Fruit fly (Drosophila melanogaster) whole organism, pupa: Measurements from ENCODE around the gene Jhbp13.

ENCODE experiments used
- CG10348 ChIP-seq: fragments of 200-800 bp; sonication (Bioruptor generic); IDR thresholded peaks from 2 replicates; pipeline ENCODE4 v1.3.6; 2022; ENCODE audit warnings: missing biosample characterization, missing genetic modification characterization
- CG12605 ChIP-seq: fragments of 200-800 bp; sonication (Bioruptor generic); IDR thresholded peaks from 2 replicates; pipeline ENCODE4 v1.3.6; 2022; ENCODE audit warnings: missing biosample characterization, missing genetic modification characterization
- CG13204 ChIP-seq: fragments of 200-800 bp; sonication (Bioruptor generic); optimal IDR thresholded peaks from 2 replicates; lab custom pipeline; 2018; ENCODE audit warnings: missing biosample characterization, mild to moderate bottlenecking, missing genetic modification characterization, moderate library complexity
- CG14655 ChIP-seq: fragments of 200-800 bp; sonication (Bioruptor generic); optimal IDR thresholded peaks from 3 replicates; lab custom pipeline; 2017; ENCODE audit warnings: mild to moderate bottlenecking, missing biosample characterization, missing genetic modification reagents, missing genetic modification characterization
- CG15710 ChIP-seq: fragments of 200-800 bp; sonication (Bioruptor generic); optimal IDR thresholded peaks from 2 replicates; lab custom pipeline; 2018; ENCODE audit warnings: missing biosample characterization, mild to moderate bottlenecking, missing genetic modification characterization, moderate library complexity
- CG17806 ChIP-seq: fragments of 200-800 bp; sonication (Bioruptor generic); optimal IDR thresholded peaks from 2 replicates; lab custom pipeline; 2018; ENCODE audit warnings: missing biosample characterization, mild to moderate bottlenecking, missing genetic modification characterization, moderate library complexity
- CG32121 ChIP-seq: fragments of 200-800 bp; sonication (Bioruptor generic); IDR thresholded peaks from 2 replicates; pipeline ENCODE4 v1.3.6; 2022; ENCODE audit warnings: missing biosample characterization, missing genetic modification characterization
- CG34367 ChIP-seq: fragments of 200-800 bp; sonication (Bioruptor generic); optimal IDR thresholded peaks from 2 replicates; lab custom pipeline; 2018; ENCODE audit warnings: missing biosample characterization, mild to moderate bottlenecking, missing genetic modification characterization
- CG4496 ChIP-seq: fragments of 200-800 bp; sonication (Bioruptor generic); IDR thresholded peaks from 3 replicates; pipeline ENCODE4 v1.3.6; 2022; ENCODE audit warnings: missing biosample characterization, missing genetic modification characterization
- CG8159 ChIP-seq: fragments of 200-800 bp; sonication (Bioruptor generic); optimal IDR thresholded peaks from 3 replicates; lab custom pipeline; 2018; ENCODE audit warnings: missing biosample characterization, mild to moderate bottlenecking, missing genetic modification characterization, moderate library complexity
- CG8301 ChIP-seq: fragments of 200-800 bp; sonication (Bioruptor generic); optimal IDR thresholded peaks from 2 replicates; lab custom pipeline; 2018; ENCODE audit warnings: missing biosample characterization, mild to moderate bottlenecking, missing genetic modification characterization
- CG9948 ChIP-seq: fragments of 200-800 bp; sonication (Bioruptor generic); optimal IDR thresholded peaks from 2 replicates; lab custom pipeline; 2018; ENCODE audit warnings: missing biosample characterization, mild to moderate bottlenecking, missing genetic modification characterization, moderate library complexity
- D1 ChIP-seq: fragments of 200-800 bp; sonication (Bioruptor generic); optimal IDR thresholded peaks from 2 replicates; lab custom pipeline; 2018; ENCODE audit warnings: missing biosample characterization, mild to moderate bottlenecking, missing genetic modification characterization, moderate library complexity
- EcR ChIP-seq: fragments of 200-800 bp; sonication (Bioruptor generic); optimal IDR thresholded peaks from 3 replicates; lab custom pipeline; 2019; ENCODE audit warnings: missing biosample characterization, missing genetic modification characterization, mild to moderate bottlenecking, moderate library complexity, missing genetic modification reagents
- Ets98B ChIP-seq: fragments of 200-800 bp; sonication (Bioruptor generic); IDR thresholded peaks from 2 replicates; pipeline ENCODE4 v1.3.6; 2022; ENCODE audit warnings: missing biosample characterization, missing genetic modification characterization
- Pif1A ChIP-seq: fragments of 200-800 bp; sonication (Bioruptor generic); optimal IDR thresholded peaks from 3 replicates; lab custom pipeline; 2016; ENCODE audit warnings: missing biosample characterization, missing genetic modification characterization
- Pif1B ChIP-seq: fragments of 200-800 bp; sonication (Bioruptor generic); optimal IDR thresholded peaks from 3 replicates; lab custom pipeline; 2016; ENCODE audit warnings: missing biosample characterization, missing genetic modification characterization
- Snoo ChIP-seq: fragments of 200-800 bp; sonication (Bioruptor generic); optimal IDR thresholded peaks from 3 replicates; lab custom pipeline; 2017; ENCODE audit warnings: missing biosample characterization, mild to moderate bottlenecking, missing genetic modification characterization, inconsistent platforms
- fd96Ca ChIP-seq: fragments of 200-800 bp; sonication (Bioruptor generic); IDR thresholded peaks from 3 replicates; pipeline ENCODE4 v1.3.6; 2022; ENCODE audit warnings: missing biosample characterization, missing genetic modification characterization
- gl ChIP-seq: fragments of 200-800 bp; sonication (Bioruptor generic); optimal IDR thresholded peaks from 2 replicates; lab custom pipeline; 2018; ENCODE audit warnings: missing biosample characterization, mild to moderate bottlenecking, missing genetic modification characterization
- rn ChIP-seq: fragments of 200-800 bp; sonication (Bioruptor generic); IDR thresholded peaks from 2 replicates; pipeline ENCODE4 v1.3.6; 2022; ENCODE audit warnings: missing biosample characterization, missing genetic modification characterization

Gene Jhbp13

DNA sequence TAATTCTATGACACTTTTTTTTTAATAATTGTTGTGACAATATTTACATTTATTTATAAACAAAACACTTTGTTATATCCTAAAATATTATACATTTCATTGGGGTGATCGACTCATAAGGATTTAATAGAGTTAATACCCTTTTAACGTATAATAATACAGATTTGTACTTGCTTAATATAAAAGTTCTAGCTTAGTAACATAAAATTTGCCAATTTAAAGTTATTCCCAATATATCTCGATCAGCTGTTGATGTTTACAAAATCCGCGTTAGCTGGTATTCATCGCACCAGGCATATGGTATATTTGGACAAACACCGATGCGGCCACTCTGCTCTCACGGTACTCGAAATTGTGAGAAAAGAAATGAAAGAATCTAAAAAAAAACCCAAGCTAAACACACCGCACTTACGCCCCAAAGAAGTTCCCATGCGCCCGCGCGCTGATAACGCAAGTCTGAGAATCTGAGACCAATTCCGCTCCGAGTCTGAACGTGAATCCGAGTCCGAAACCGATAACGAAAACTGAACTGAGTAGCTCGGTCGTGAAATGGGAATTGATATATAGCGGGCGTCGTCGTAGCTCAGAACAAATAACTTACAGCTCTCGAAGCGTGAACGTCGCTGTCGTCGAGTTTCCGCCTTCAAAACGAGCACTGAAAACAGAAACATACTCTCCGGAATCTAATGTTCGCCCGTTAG, 36.2 kb upstream of the Jhbp13 start, which contains the start of gene Pect:
Gene Pect (plus strand): TSS at position 326 of the 701 bp plus-strand sequence.
- TF ChIP-seq Pif1A (GFP tag; lab: Kevin White, UChicago): no peak
- no peak for TF ChIP-seq CG17806 (tag; lab: Kevin White, UChicago)
- TF ChIP-seq CG34367 (tag; lab: Kevin White, UChicago): no peak
- peak; percentile 28 for TF ChIP-seq CG15710 (tag; lab: Kevin White, UChicago)
- no peak for TF ChIP-seq CG14655 (GFP tag; lab: Kevin White, UChicago)
- no peak for TF ChIP-seq CG9948 (tag; lab: Kevin White, UChicago)
- TF ChIP-seq CG8301 (tag; lab: Kevin White, UChicago): no peak
- TF ChIP-seq CG12605 (GFP tag; lab: Robert Waterston, UW): peak; percentile 62
- no peak for TF ChIP-seq D1
- TF ChIP-seq Ets98B (GFP tag; lab: Robert Waterston, UW): peak; percentile 54; the same call in 1 of the 2 replicates
- no peak for TF ChIP-seq CG10348 (GFP tag; lab: Robert Waterston, UW)
- TF ChIP-seq EcR (GFP tag; lab: Kevin White, UChicago): peak; percentile 52
- TF ChIP-seq gl (tag; lab: Kevin White, UChicago): peak; percentile 7
- TF ChIP-seq CG8159 (tag; lab: Kevin White, UChicago): no peak
- TF ChIP-seq rn (GFP tag; lab: Robert Waterston, UW): no peak
- no peak for TF ChIP-seq CG32121 (GFP tag; lab: Robert Waterston, UW)
- no peak for TF ChIP-seq Pif1B
- TF ChIP-seq CG13204 (GFP tag; lab: Kevin White, UChicago): no peak
- peak; percentile 38; the same call in 1 of the 3 replicates for TF ChIP-seq fd96Ca (GFP tag; lab: Robert Waterston, UW)
- TF ChIP-seq Snoo (tag; lab: Kevin White, UChicago): no peak
- TF ChIP-seq CG4496 (GFP tag; lab: Robert Waterston, UW): no peak

dm6 chr2L:13204151-13204550, 35.6 kb upstream of the Jhbp13 start:
- TF ChIP-seq Pif1A (GFP tag; lab: Kevin White, UChicago): no peak
- TF ChIP-seq CG8301 (tag; lab: Kevin White, UChicago): no peak
- TF ChIP-seq EcR (GFP tag; lab: Kevin White, UChicago): no peak
- TF ChIP-seq CG10348 (GFP tag; lab: Robert Waterston, UW): no peak
- no peak for TF ChIP-seq CG15710 (tag; lab: Kevin White, UChicago)
- TF ChIP-seq CG9948 (tag; lab: Kevin White, UChicago): no peak
- TF ChIP-seq CG13204 (GFP tag; lab: Kevin White, UChicago): no peak
- TF ChIP-seq CG17806 (tag; lab: Kevin White, UChicago): no peak
- no peak for TF ChIP-seq Snoo (tag; lab: Kevin White, UChicago)
- no peak for TF ChIP-seq rn (GFP tag; lab: Robert Waterston, UW)
- no peak for TF ChIP-seq Ets98B (GFP tag; lab: Robert Waterston, UW)
- no peak for TF ChIP-seq CG14655 (GFP tag; lab: Kevin White, UChicago)
- no peak for TF ChIP-seq CG12605 (GFP tag; lab: Robert Waterston, UW)
- TF ChIP-seq D1: no peak
- TF ChIP-seq fd96Ca (GFP tag; lab: Robert Waterston, UW): no peak

DNA sequence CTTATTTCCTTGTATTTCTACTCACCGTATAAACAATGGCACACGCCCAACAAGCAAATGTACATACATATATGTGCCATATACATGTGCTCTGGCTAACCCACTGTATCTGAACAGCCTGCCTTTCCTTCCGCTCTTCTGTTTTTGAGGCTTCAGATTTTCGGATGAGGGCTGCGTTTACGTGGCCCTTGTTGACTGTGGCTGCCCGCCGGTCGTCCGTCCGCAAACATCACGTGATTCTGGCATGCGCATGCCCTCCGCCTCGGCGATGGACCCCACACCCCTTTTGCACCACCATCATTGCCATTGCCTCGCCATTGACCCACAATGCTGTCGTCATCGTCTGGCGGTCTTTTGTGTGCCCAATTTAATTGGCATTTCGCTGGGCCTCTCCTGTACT, 34.5 kb upstream of the Jhbp13 start:
- peak; percentile 9; the same call in 1 of the 2 replicates for TF ChIP-seq Ets98B (GFP tag; lab: Robert Waterston, UW)
- peak; percentile 48 for TF ChIP-seq Snoo (tag; lab: Kevin White, UChicago)
- peak; percentile 3 for TF ChIP-seq gl (tag; lab: Kevin White, UChicago)
- no peak for TF ChIP-seq Pif1B
- TF ChIP-seq CG13204 (GFP tag; lab: Kevin White, UChicago): peak; percentile 54
- TF ChIP-seq CG32121 (GFP tag; lab: Robert Waterston, UW): peak; percentile 45; the same call in 1 of the 2 replicates
- TF ChIP-seq CG15710 (tag; lab: Kevin White, UChicago): no peak
- TF ChIP-seq fd96Ca (GFP tag; lab: Robert Waterston, UW): peak; percentile 44; the same call in 1 of the 3 replicates
- no peak for TF ChIP-seq Pif1A (GFP tag; lab: Kevin White, UChicago)
- peak; percentile 49 for TF ChIP-seq EcR (GFP tag; lab: Kevin White, UChicago)
- TF ChIP-seq CG12605 (GFP tag; lab: Robert Waterston, UW): 0 out of 2 replicates have a peak, but pooled peaks have one; percentile 10

DNA sequence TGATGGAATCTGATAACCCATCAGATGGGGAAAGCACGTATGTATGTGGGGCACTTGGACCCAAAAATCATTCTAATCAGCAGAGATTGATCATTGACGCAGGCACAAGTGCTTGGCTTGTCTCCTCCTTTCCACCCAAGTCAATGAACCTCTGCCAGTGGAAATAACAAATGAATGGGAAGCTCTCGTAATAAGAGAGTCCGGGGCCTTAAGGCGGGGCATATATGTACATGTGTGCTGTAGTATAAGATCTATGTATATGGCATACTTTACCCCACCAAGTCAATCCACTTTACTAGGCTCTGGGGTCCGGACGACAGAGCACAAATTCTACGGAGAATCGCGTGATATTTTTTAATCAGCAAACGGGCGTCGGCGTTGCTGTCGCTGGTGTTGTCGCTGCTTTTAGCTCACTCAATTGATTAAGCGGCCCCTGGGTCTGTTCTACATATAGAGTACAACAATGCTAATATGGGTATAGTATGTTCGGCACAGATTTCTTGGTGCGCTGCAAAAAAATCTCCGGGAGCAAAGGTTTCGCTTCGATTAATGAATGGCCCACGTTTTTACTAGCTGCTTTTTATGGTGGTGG, 33.6 kb upstream of the Jhbp13 start:
- TF ChIP-seq Pif1A (GFP tag; lab: Kevin White, UChicago) (no peak), CG9948 (tag; lab: Kevin White, UChicago) (no peak), Ets98B (GFP tag; lab: Robert Waterston, UW) (peak; percentile 48), gl (tag; lab: Kevin White, UChicago) (no peak), EcR (GFP tag; lab: Kevin White, UChicago) (peak; percentile 92), CG32121 (GFP tag; lab: Robert Waterston, UW) (peak; percentile 36; the same call in 1 of the 2 replicates), rn (GFP tag; lab: Robert Waterston, UW) (no peak), CG12605 (GFP tag; lab: Robert Waterston, UW) (peak; percentile 62; the same call in 1 of the 2 replicates)

DNA sequence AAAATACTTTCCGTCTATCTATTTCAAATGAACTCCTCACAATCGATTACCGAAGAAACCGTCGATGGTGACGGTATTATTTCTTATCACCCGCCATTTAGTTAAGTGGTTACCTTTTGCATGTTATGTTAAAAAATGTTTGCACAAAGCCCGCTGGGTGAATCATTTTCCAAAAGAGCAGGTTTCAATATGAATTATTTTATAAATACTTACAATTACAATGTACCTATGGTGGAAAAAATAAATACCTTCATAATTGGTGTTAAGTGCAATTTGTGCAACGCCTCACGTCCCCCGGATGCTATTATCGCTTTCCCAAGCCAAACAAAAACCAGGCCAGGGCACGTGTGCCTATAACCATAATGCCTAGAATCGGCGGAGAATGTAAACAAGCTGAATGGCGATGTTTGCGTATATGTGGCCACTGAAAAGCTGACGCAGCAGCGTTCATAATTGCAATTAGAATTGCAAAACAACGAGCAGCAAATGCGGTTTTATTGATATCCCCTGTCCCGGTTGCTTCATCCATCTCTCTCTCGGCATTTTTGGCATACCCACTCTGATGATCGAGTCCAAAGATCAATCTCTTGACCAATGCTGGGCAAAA, 32.8 kb upstream of the Jhbp13 start:
- TF ChIP-seq CG15710 (tag; lab: Kevin White, UChicago): no peak
- TF ChIP-seq CG32121 (GFP tag; lab: Robert Waterston, UW): peak; percentile 17; the same call in 1 of the 2 replicates
- TF ChIP-seq CG4496 (GFP tag; lab: Robert Waterston, UW): 0 out of 3 replicates have a peak, but pooled peaks have one; percentile 13
- TF ChIP-seq gl (tag; lab: Kevin White, UChicago): no peak
- TF ChIP-seq CG12605 (GFP tag; lab: Robert Waterston, UW): no peak
